In the genomic region with DNA sequence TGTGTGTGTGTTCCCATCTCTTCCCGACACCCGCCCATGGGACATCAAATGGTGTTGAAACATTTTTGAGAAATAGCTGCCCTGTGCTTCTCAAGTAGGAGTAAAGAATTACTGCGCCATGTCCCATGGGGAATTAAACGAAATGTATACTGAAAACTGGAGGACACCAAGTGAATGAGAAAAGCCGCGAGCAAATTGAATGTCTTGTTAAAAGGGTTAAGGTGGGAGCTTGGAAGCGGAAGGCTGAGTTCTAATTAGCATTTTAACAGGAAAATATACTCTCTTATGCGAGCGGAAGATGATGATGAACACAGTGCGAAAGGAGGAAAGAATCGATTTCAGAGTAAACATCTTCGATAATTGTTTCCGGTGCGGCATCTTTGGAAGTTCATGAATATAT, we compare ENCODE assay signal across 6 worm cellular contexts.
TF ChIP-seq lines count a peak whose summit lies in the region.

No protein-coding gene starts in this region.

TF ChIP-seq in whole organism, L1 larva, 84 proteins besides CTCF, POLR2A, EP300 and RAD21:
- peak; percentile 33 for TF ChIP-seq lin-14 (GFP tag; optimal IDR thresholded peaks at IDR 0.05; lab: Kevin White, UChicago)
- TF ChIP-seq nhr-90 (tag; optimal IDR thresholded peaks at IDR 0.05; lab: Kevin White, UChicago; ENCODE audit: poor library complexity) = no peak
- peak; percentile 24 for TF ChIP-seq tbx-2 (tag; optimal IDR thresholded peaks at IDR 0.05; lab: Kevin White, UChicago)
- no peak for TF ChIP-seq nhr-28 (tag; optimal IDR thresholded peaks at IDR 0.05; lab: Kevin White, UChicago)

TF ChIP-seq in whole organism, L4 larva, 104 proteins besides CTCF, POLR2A, EP300 and RAD21:
- TF ChIP-seq lim-7 (GFP tag; IDR thresholded peaks at IDR 0.05; lab: Robert Waterston, UW) (no peak), set-16 (GFP tag; IDR thresholded peaks at IDR 0.05; lab: Robert Waterston, UW) (0 out of 2 replicates have a peak, but pooled peaks have one; percentile 15), unc-62 (GFP tag; optimal IDR thresholded peaks at IDR 0.05 in 1 of 2; lab: Kevin White, UChicago) (peak in 1 of 2 experiments; percentile 15), unc-62 (tag; optimal IDR thresholded peaks at IDR 0.05; lab: Kevin White, UChicago) (no peak), lin-13 (GFP tag; optimal IDR thresholded peaks at IDR 0.05; lab: Kevin White, UChicago) (no peak), zfp-3 (GFP tag; conservative IDR thresholded peaks at IDR 0.05; lab: Robert Waterston, UW) (no peak), aha-1 (tag; lab: Kevin White, UChicago) (no peak), nhr-6 (tag; optimal IDR thresholded peaks at IDR 0.05; lab: Kevin White, UChicago) (no peak), Y48G9A.11 (GFP tag; IDR thresholded peaks at IDR 0.05; lab: Robert Waterston, UW) (no peak), tag-97 (GFP tag; IDR thresholded peaks at IDR 0.05; lab: Robert Waterston, UW) (no peak), nhr-11 (tag; optimal IDR thresholded peaks at IDR 0.05; lab: Kevin White, UChicago) (no peak), egl-43 (GFP tag; IDR thresholded peaks at IDR 0.05; lab: Robert Waterston, UW) (0 out of 2 replicates have a peak, but pooled peaks have one; percentile 13)

TF ChIP-seq in whole organism, early embryonic, 17 proteins besides CTCF, POLR2A, EP300 and RAD21:
- TF ChIP-seq hmg-4 (GFP tag; optimal IDR thresholded peaks at IDR 0.05; lab: Kevin White, UChicago) (peak; percentile 40), ceh-13 (GFP tag; optimal IDR thresholded peaks at IDR 0.05; lab: Kevin White, UChicago) (no peak)
TF ChIP-seq in whole organism, early embryonic: peak in this region for 1.

TF ChIP-seq in whole organism, late embryonic, 69 proteins besides CTCF, POLR2A, EP300 and RAD21:
- no peak for TF ChIP-seq mec-3 (tag; optimal IDR thresholded peaks at IDR 0.05; lab: Kevin White, UChicago; ENCODE audit: borderline replicate concordance)
- no peak for TF ChIP-seq madf-2 (tag; optimal IDR thresholded peaks at IDR 0.05; lab: Kevin White, UChicago)
- no peak for TF ChIP-seq hlh-30 (tag; optimal IDR thresholded peaks at IDR 0.05; lab: Kevin White, UChicago; ENCODE audit: insufficient read depth)
- TF ChIP-seq T23F11.4 (GFP tag; optimal IDR thresholded peaks at IDR 0.05; lab: Kevin White, UChicago) = no peak
- no peak for TF ChIP-seq ceh-6 (GFP tag; optimal IDR thresholded peaks at IDR 0.05; lab: Kevin White, UChicago)
- no peak for TF ChIP-seq tbx-2 (tag; optimal IDR thresholded peaks at IDR 0.05; lab: Kevin White, UChicago)
- no peak for TF ChIP-seq pqm-1 (tag; optimal IDR thresholded peaks at IDR 0.05; lab: Kevin White, UChicago)
- no peak for TF ChIP-seq hlh-8 (tag; optimal IDR thresholded peaks at IDR 0.05; lab: Kevin White, UChicago)
- TF ChIP-seq unc-42 (tag; optimal IDR thresholded peaks at IDR 0.05; lab: Kevin White, UChicago) = peak; percentile 79
- peak; percentile 5 for TF ChIP-seq ceh-14 (tag; optimal IDR thresholded peaks at IDR 0.05; lab: Kevin White, UChicago)
- TF ChIP-seq elt-4 (tag; optimal IDR thresholded peaks at IDR 0.05; lab: Kevin White, UChicago) = no peak
- peak; percentile 31 for TF ChIP-seq unc-55 (GFP tag; optimal IDR thresholded peaks at IDR 0.05; lab: Kevin White, UChicago)
- TF ChIP-seq ceh-31 (tag; optimal IDR thresholded peaks at IDR 0.05; lab: Kevin White, UChicago) = peak; percentile 7
- TF ChIP-seq gmeb-2 (tag; optimal IDR thresholded peaks at IDR 0.05; lab: Kevin White, UChicago) = no peak
- no peak for TF ChIP-seq odd-2 (tag; optimal IDR thresholded peaks at IDR 0.05; lab: Kevin White, UChicago)

TF ChIP-seq in whole organism, mixed stage, embryonic, 35 proteins besides CTCF, POLR2A, EP300 and RAD21:
- peak; percentile 91 for TF ChIP-seq ces-1 (GFP tag; optimal IDR thresholded peaks at IDR 0.05; lab: Kevin White, UChicago)
- TF ChIP-seq sem-2 (GFP tag; optimal IDR thresholded peaks at IDR 0.05; lab: Kevin White, UChicago) = no peak

TF ChIP-seq in whole organism, young adult, 124 proteins besides CTCF, POLR2A, EP300 and RAD21:
- TF ChIP-seq zfh-2 (GFP tag; conservative IDR thresholded peaks at IDR 0.05; lab: Robert Waterston, UW) (0 out of 2 replicates have a peak, but pooled peaks have one; percentile 27), ccch-3 (GFP tag; optimal IDR thresholded peaks at IDR 0.05; lab: Kevin White, UChicago) (no peak)
